Worm (Caenorhabditis elegans) whole organism, L2 larva: ENCODE data around the gene npr-13.

ENCODE experiments used
- R02D3.7 ChIP-seq: fragments of 150-350 bp; optimal IDR thresholded peaks from 2 replicates; lab custom pipeline; 2014; ENCODE audit warnings: missing biosample characterization, missing genetic modification characterization
- aly-2 ChIP-seq: fragments of 150-350 bp; optimal IDR thresholded peaks from 2 replicates; lab custom pipeline; 2014; ENCODE audit warnings: missing biosample characterization, missing genetic modification characterization
- fos-1 ChIP-seq: fragments of 150-350 bp; optimal IDR thresholded peaks from 2 replicates; lab custom pipeline; 2014; ENCODE audit warnings: missing biosample characterization, missing genetic modification characterization
- lsy-2 ChIP-seq, 2 experiments: fragments of 150-350 bp in 1 of 2; sonication (generic microtip) in 1 of 2; optimal IDR thresholded peaks; 2 replicates each; lab custom pipeline; 2014 to 2017; ENCODE audit warnings: missing biosample characterization in 2 of 2, missing genetic modification characterization in 2 of 2
- mab-5 ChIP-seq: fragments of 150-350 bp; optimal IDR thresholded peaks from 2 replicates; lab custom pipeline; 2014; ENCODE audit warnings: missing biosample characterization, missing genetic modification characterization
- mdl-1 ChIP-seq, 2 experiments: fragments of 150-350 bp in 1 of 2; sonication (generic microtip) in 1 of 2; optimal IDR thresholded peaks; 2 replicates each; lab custom pipeline; 2017; ENCODE audit warnings: missing biosample characterization in 2 of 2, missing genetic modification characterization in 2 of 2
- nhr-21 ChIP-seq: fragments of 150-350 bp; optimal IDR thresholded peaks from 2 replicates; lab custom pipeline; 2014; ENCODE audit warnings: missing biosample characterization, missing genetic modification characterization
- nhr-237 ChIP-seq: fragments of 150-350 bp; optimal IDR thresholded peaks from 2 replicates; lab custom pipeline; 2014; ENCODE audit warnings: missing biosample characterization, missing genetic modification characterization
- nhr-77 ChIP-seq: fragments of 150-350 bp; optimal IDR thresholded peaks from 2 replicates; lab custom pipeline; 2014; ENCODE audit warnings: missing biosample characterization, missing genetic modification characterization
- unc-39 ChIP-seq: fragments of 150-350 bp; optimal IDR thresholded peaks from 2 replicates; lab custom pipeline; 2014; ENCODE audit warnings: missing biosample characterization, missing genetic modification characterization
- unc-55 ChIP-seq: fragments of 150-350 bp; sonication (generic microtip); optimal IDR thresholded peaks from 3 replicates; lab custom pipeline; 2014; ENCODE audit warnings: missing biosample characterization, missing genetic modification reagents, missing genetic modification characterization
- unc-62 ChIP-seq: fragments of 150-350 bp; optimal IDR thresholded peaks from 2 replicates; lab custom pipeline; 2014; ENCODE audit warnings: missing biosample characterization, missing genetic modification reagents, missing genetic modification characterization
- ztf-4 ChIP-seq: fragments of 150-350 bp; optimal IDR thresholded peaks from 2 replicates; lab custom pipeline; 2014; ENCODE audit warnings: missing biosample characterization, missing genetic modification characterization

ce11 chrV:14858503-14858902, at the start of gene npr-13:
- no peak for TF ChIP-seq mab-5 (tag; lab: Kevin White, UChicago)
- TF ChIP-seq lsy-2 (tag; optimal IDR thresholded peaks at IDR 0.05; lab: Kevin White, UChicago): no peak
- no peak for TF ChIP-seq R02D3.7 (tag; lab: Kevin White, UChicago)
- TF ChIP-seq unc-55 (GFP tag; lab: Kevin White, UChicago): no peak
- TF ChIP-seq fos-1 (tag; lab: Kevin White, UChicago): no peak
- no peak for TF ChIP-seq ztf-4 (tag; lab: Kevin White, UChicago)
- TF ChIP-seq nhr-237 (tag; lab: Kevin White, UChicago): no peak
- no peak for TF ChIP-seq nhr-77 (tag; lab: Kevin White, UChicago)
- TF ChIP-seq mdl-1 (tag; optimal IDR thresholded peaks at IDR 0.05; lab: Kevin White, UChicago): no peak
- TF ChIP-seq nhr-21 (tag; lab: Kevin White, UChicago): no peak
- TF ChIP-seq aly-2: no peak
- no peak for TF ChIP-seq unc-39 (tag; lab: Kevin White, UChicago)
- TF ChIP-seq unc-62: no peak
